Fruit fly (Drosophila melanogaster) whole organism, embryonic: Measurements from ENCODE around the gene CG13928.

Experiments used
- Ada2b ChIP-seq: fragments of 200-800 bp; sonication (Bioruptor generic); IDR thresholded peaks from 2 replicates; pipeline ENCODE4 v1.3.6; 2022; ENCODE audit warnings: missing biosample characterization, missing genetic modification characterization
- Adf1 ChIP-seq: fragments of 200-800 bp; sonication (Bioruptor generic); IDR thresholded peaks from 2 replicates; pipeline ENCODE4 v1.3.6; 2022; ENCODE audit warnings: missing biosample characterization, missing genetic modification characterization
- CG1024 ChIP-seq: fragments of 200-800 bp; sonication (Bioruptor generic); IDR thresholded peaks from 2 replicates; pipeline ENCODE4 v1.3.6; 2022; ENCODE audit warnings: missing biosample characterization, missing genetic modification characterization
- CG10321 ChIP-seq: fragments of 200-800 bp; sonication (Bioruptor generic); IDR thresholded peaks from 2 replicates; pipeline ENCODE4 v1.3.6; 2022; ENCODE audit warnings: missing biosample characterization, missing genetic modification characterization
- CG12155 ChIP-seq: fragments of 200-800 bp; sonication (Bioruptor generic); optimal IDR thresholded peaks from 3 replicates; lab custom pipeline; 2016; ENCODE audit warnings: missing biosample characterization, missing genetic modification characterization
- CG13624 ChIP-seq: fragments of 200-800 bp; sonication (Bioruptor generic); optimal IDR thresholded peaks from 2 replicates; lab custom pipeline; 2016; ENCODE audit warnings: missing biosample characterization, missing genetic modification characterization
- CG14667 ChIP-seq: fragments of 200-800 bp; sonication (Bioruptor generic); IDR thresholded peaks from 2 replicates; pipeline ENCODE4 v1.3.6; 2022; ENCODE audit warnings: missing biosample characterization, missing genetic modification characterization
- CG17361 ChIP-seq: fragments of 200-800 bp; sonication (Bioruptor generic); IDR thresholded peaks from 3 replicates; pipeline ENCODE4 v1.3.6; 2022; ENCODE audit warnings: missing biosample characterization, missing genetic modification characterization
- CG17802 ChIP-seq: fragments of 200-800 bp; sonication (Bioruptor generic); optimal IDR thresholded peaks from 2 replicates; lab custom pipeline; 2018; ENCODE audit warnings: missing biosample characterization, mild to moderate bottlenecking, missing genetic modification characterization, moderate library complexity
- CG2129 ChIP-seq: fragments of 200-800 bp; sonication (Bioruptor generic); IDR thresholded peaks from 2 replicates; pipeline ENCODE4 v1.3.6; 2022; ENCODE audit warnings: missing biosample characterization, missing genetic modification characterization; ENCODE audit not compliant: partially characterized antibody
- CG30403 ChIP-seq: fragments of 200-800 bp; sonication (Bioruptor generic); optimal IDR thresholded peaks from 3 replicates; lab custom pipeline; 2016; ENCODE audit warnings: missing biosample characterization, missing genetic modification characterization
- CG31441 ChIP-seq: fragments of 200-800 bp; sonication (Bioruptor generic); IDR thresholded peaks from 2 replicates; pipeline ENCODE4 v1.3.6; 2022; ENCODE audit warnings: missing biosample characterization, missing genetic modification characterization
- CG34422 ChIP-seq: fragments of 200-800 bp; sonication (Bioruptor generic); IDR thresholded peaks from 3 replicates; pipeline ENCODE4 v1.3.6; 2022; ENCODE audit warnings: missing biosample characterization, missing genetic modification characterization
- CG3726 ChIP-seq: fragments of 200-800 bp; sonication (Bioruptor generic); IDR thresholded peaks from 3 replicates; pipeline ENCODE4, ENCODE4 v1.3.6; 2022; ENCODE audit warnings: missing biosample characterization, missing genetic modification characterization
- CG4820 ChIP-seq: fragments of 200-800 bp; sonication (Bioruptor generic); optimal IDR thresholded peaks from 3 replicates; lab custom pipeline; 2016; ENCODE audit warnings: missing biosample characterization, missing genetic modification characterization
- CG6175 ChIP-seq: fragments of 200-800 bp; sonication (Bioruptor generic); IDR thresholded peaks from 3 replicates; pipeline ENCODE4 v1.3.6; 2022; ENCODE audit warnings: missing biosample characterization, missing genetic modification characterization
- CG6689 ChIP-seq: fragments of 200-800 bp; sonication (Bioruptor generic); IDR thresholded peaks from 2 replicates; pipeline ENCODE4 v1.3.6; 2022; ENCODE audit warnings: missing biosample characterization, missing genetic modification characterization
- CG7556 ChIP-seq: fragments of 200-800 bp; sonication (Bioruptor generic); optimal IDR thresholded peaks from 2 replicates; lab custom pipeline; 2017; ENCODE audit warnings: missing biosample characterization, mild to moderate bottlenecking, missing genetic modification characterization
- CG8359 ChIP-seq: fragments of 200-800 bp; sonication (Bioruptor generic); optimal IDR thresholded peaks from 2 replicates; lab custom pipeline; 2017; ENCODE audit warnings: missing biosample characterization, mild to moderate bottlenecking, missing genetic modification characterization, borderline replicate concordance
- Camta ChIP-seq: fragments of 200-800 bp; sonication (Bioruptor generic); optimal IDR thresholded peaks from 2 replicates; lab custom pipeline; 2016; ENCODE audit warnings: missing biosample characterization, missing genetic modification characterization
- Dbx ChIP-seq: fragments of 200-800 bp; sonication (Bioruptor generic); IDR thresholded peaks from 3 replicates; pipeline ENCODE4 v1.3.6; 2022; ENCODE audit warnings: missing biosample characterization, missing genetic modification characterization
- Dip2 ChIP-seq: fragments of 200-800 bp; sonication (Bioruptor generic); IDR thresholded peaks from 2 replicates; pipeline ENCODE4 v1.3.6; 2022; ENCODE audit warnings: missing biosample characterization, missing genetic modification characterization
- ERR ChIP-seq: fragments of 200-800 bp; sonication (Bioruptor generic); optimal IDR thresholded peaks from 2 replicates; lab custom pipeline; 2016; ENCODE audit warnings: missing biosample characterization, missing genetic modification characterization
- Fer2 ChIP-seq: fragments of 200-800 bp; sonication (Bioruptor generic); optimal IDR thresholded peaks from 2 replicates; lab custom pipeline; 2018; ENCODE audit warnings: missing biosample characterization, mild to moderate bottlenecking, missing genetic modification characterization, moderate library complexity
- HLH4C ChIP-seq: fragments of 200-800 bp; sonication (Bioruptor generic); IDR thresholded peaks from 3 replicates; pipeline ENCODE4 v1.3.6; 2022; ENCODE audit warnings: missing biosample characterization, missing genetic modification characterization; ENCODE audit not compliant: partially characterized antibody
- Kr ChIP-seq: fragments of 200-800 bp; sonication (Bioruptor generic); optimal IDR thresholded peaks from 2 replicates; lab custom pipeline; 2017; ENCODE audit warnings: missing biosample characterization, mild to moderate bottlenecking, missing genetic modification characterization
- Mad ChIP-seq: fragments of 200-800 bp; sonication (Bioruptor generic); optimal IDR thresholded peaks from 2 replicates; lab custom pipeline; 2016; ENCODE audit warnings: missing biosample characterization, missing genetic modification characterization
- Mrtf ChIP-seq: fragments of 200-800 bp; sonication (Bioruptor generic); IDR thresholded peaks from 3 replicates; pipeline ENCODE4 v1.3.6; 2022; ENCODE audit warnings: missing biosample characterization, missing genetic modification characterization
- Nf-YA ChIP-seq: fragments of 200-800 bp; sonication (Bioruptor generic); IDR thresholded peaks from 2 replicates; pipeline ENCODE4 v1.3.6; 2022; ENCODE audit warnings: missing biosample characterization, missing genetic modification characterization
- Oaz ChIP-seq: fragments of 200-800 bp; sonication (Bioruptor generic); IDR thresholded peaks from 2 replicates; pipeline ENCODE4 v1.3.6; 2022; ENCODE audit warnings: missing biosample characterization, missing genetic modification characterization
- PHDP ChIP-seq: fragments of 200-800 bp; sonication (Bioruptor generic); optimal IDR thresholded peaks from 3 replicates; lab custom pipeline; 2018; ENCODE audit warnings: missing biosample characterization, mild to moderate bottlenecking, missing genetic modification characterization, moderate library complexity
- Poxn ChIP-seq: fragments of 200-800 bp; sonication (Bioruptor generic); IDR thresholded peaks from 2 replicates; pipeline ENCODE4 v1.3.6; 2022; ENCODE audit warnings: missing biosample characterization, missing genetic modification characterization
- Scr ChIP-seq: fragments of 200-800 bp; sonication (Bioruptor generic); IDR thresholded peaks from 2 replicates; pipeline ENCODE4 v1.3.6; 2022; ENCODE audit warnings: missing biosample characterization, missing genetic modification characterization; ENCODE audit not compliant: partially characterized antibody
- Side ChIP-seq: fragments of 200-800 bp; sonication (Bioruptor generic); optimal IDR thresholded peaks from 2 replicates; lab custom pipeline; 2016; ENCODE audit warnings: missing biosample characterization, missing genetic modification characterization
- Ssrp ChIP-seq: fragments of 200-800 bp; sonication (Bioruptor generic); optimal IDR thresholded peaks from 2 replicates; lab custom pipeline; 2018; ENCODE audit warnings: missing biosample characterization, mild to moderate bottlenecking, missing genetic modification characterization, moderate library complexity
- ab ChIP-seq: fragments of 200-800 bp; sonication (Bioruptor generic); optimal IDR thresholded peaks from 2 replicates; lab custom pipeline; 2016; ENCODE audit warnings: missing biosample characterization, missing genetic modification characterization
- cato ChIP-seq: fragments of 200-800 bp; sonication (Bioruptor generic); optimal IDR thresholded peaks from 2 replicates; lab custom pipeline; 2016; ENCODE audit warnings: missing biosample characterization, missing genetic modification characterization, borderline replicate concordance
- croc ChIP-seq: fragments of 200-800 bp; sonication (Bioruptor generic); conservative IDR thresholded peaks from 3 replicates; pipeline ENCODE4 v1.3.6; 2022; ENCODE audit warnings: missing biosample characterization, missing genetic modification characterization
- eyg ChIP-seq: fragments of 200-800 bp; sonication (Bioruptor generic); optimal IDR thresholded peaks from 3 replicates; lab custom pipeline; 2016; ENCODE audit warnings: missing biosample characterization, missing genetic modification characterization
- fru ChIP-seq: fragments of >200 bp; optimal IDR thresholded peaks from 2 replicates; lab custom pipeline; 2017
- gro ChIP-seq: fragments of 200-800 bp; sonication (Bioruptor generic); optimal IDR thresholded peaks from 2 replicates; lab custom pipeline; 2016; ENCODE audit warnings: missing biosample characterization, missing genetic modification characterization
- insv ChIP-seq, 2 experiments: fragments of 200-800 bp; sonication (Bioruptor generic); optimal IDR thresholded peaks; 3 replicates each; lab custom pipeline; 2016 to 2018; ENCODE audit warnings: missing biosample characterization in 2 of 2, missing genetic modification characterization in 2 of 2
- nerfin-1 ChIP-seq: fragments of 200-800 bp; sonication (Bioruptor generic); optimal IDR thresholded peaks from 3 replicates; lab custom pipeline; 2019; ENCODE audit warnings: missing biosample characterization, mild to moderate bottlenecking, missing genetic modification characterization, moderate library complexity
- nom ChIP-seq: fragments of 200-800 bp; sonication (Bioruptor generic); optimal IDR thresholded peaks from 2 replicates; lab custom pipeline; 2017; ENCODE audit warnings: missing biosample characterization, missing genetic modification characterization, mild to moderate bottlenecking, moderate library complexity, missing genetic modification reagents
- pb ChIP-seq: fragments of 200-800 bp; sonication (Bioruptor generic); optimal IDR thresholded peaks from 3 replicates; lab custom pipeline; 2016; ENCODE audit warnings: missing biosample characterization, missing genetic modification characterization
- pho ChIP-seq: fragments of 200-800 bp; sonication (Bioruptor generic); optimal IDR thresholded peaks from 2 replicates; lab custom pipeline; 2016; ENCODE audit warnings: missing biosample characterization, missing genetic modification characterization
- rib ChIP-seq: fragments of 200-800 bp; sonication (Bioruptor generic); IDR thresholded peaks from 2 replicates; pipeline ENCODE4 v1.3.6; 2022; ENCODE audit warnings: missing biosample characterization, missing genetic modification characterization
- sens-2 ChIP-seq: fragments of 200-800 bp; sonication (Bioruptor generic); IDR thresholded peaks from 2 replicates; pipeline ENCODE4 v1.3.6; 2022; ENCODE audit warnings: missing biosample characterization, missing genetic modification characterization
- sim ChIP-seq: fragments of 200-800 bp; sonication (Bioruptor generic); IDR thresholded peaks from 2 replicates; pipeline ENCODE4 v1.3.6; 2022; ENCODE audit warnings: missing biosample characterization, missing genetic modification characterization
- sug ChIP-seq: fragments of 200-800 bp; optimal IDR thresholded peaks from 2 replicates; lab custom pipeline; 2019; ENCODE audit warnings: missing biosample characterization, mild to moderate bottlenecking, missing genetic modification characterization, moderate library complexity
- tap ChIP-seq: fragments of 200-800 bp; optimal IDR thresholded peaks from 3 replicates; lab custom pipeline; 2019; ENCODE audit warnings: missing biosample characterization, mild to moderate bottlenecking, missing genetic modification characterization, moderate library complexity
- unc-4 ChIP-seq: fragments of 200-800 bp; sonication (Bioruptor generic); IDR thresholded peaks from 2 replicates; pipeline ENCODE4 v1.3.6; 2022; ENCODE audit warnings: missing biosample characterization, missing genetic modification characterization; ENCODE audit not compliant: partially characterized antibody

CG13928 gene

DNA sequence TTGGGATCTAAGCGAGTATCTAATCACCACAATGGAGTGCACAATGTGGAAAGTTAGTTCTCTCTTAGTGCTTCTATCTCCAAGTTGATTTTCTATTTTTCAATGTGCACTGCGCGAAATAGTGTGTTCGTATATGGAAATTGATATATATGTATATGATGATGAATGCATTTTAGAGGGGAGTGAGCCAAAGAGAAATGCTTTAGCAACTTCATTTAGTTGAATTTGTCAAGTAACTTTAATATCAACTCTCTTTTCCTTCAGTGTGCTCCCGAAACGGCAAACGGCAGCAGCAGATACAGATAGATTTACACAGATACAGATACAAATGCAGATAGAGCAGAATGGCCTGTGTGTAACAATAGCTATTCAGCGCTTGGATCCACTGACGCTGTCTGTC lies 44.2 kb downstream of the CG13928 start (continued):
- TF ChIP-seq sug (tag; lab: Kevin White, UChicago): no peak
- TF ChIP-seq CG12155 (GFP tag; lab: Kevin White, UChicago): peak; percentile 46
- TF ChIP-seq Mad (GFP tag; lab: Kevin White, UChicago): peak; percentile 39
- peak; percentile 55; the same call in 2 of the 3 replicates for TF ChIP-seq croc (GFP tag; lab: Robert Waterston, UW)
- TF ChIP-seq Side: peak; percentile 44
- no peak for TF ChIP-seq Adf1 (GFP tag; lab: Robert Waterston, UW)
- TF ChIP-seq HLH4C (GFP tag; lab: Robert Waterston, UW): no peak
- no peak for TF ChIP-seq CG2129
- no peak for TF ChIP-seq pho (GFP tag; lab: Kevin White, UChicago)
- TF ChIP-seq PHDP (tag; lab: Kevin White, UChicago): peak; percentile 62
- TF ChIP-seq rib (GFP tag; lab: Robert Waterston, UW): no peak
- TF ChIP-seq Scr (GFP tag; lab: Robert Waterston, UW): no peak
- peak; percentile 55 for TF ChIP-seq CG13624 (GFP tag; lab: Kevin White, UChicago)
- TF ChIP-seq CG6689 (GFP tag; lab: Robert Waterston, UW): peak; percentile 75
- peak; percentile 55; the same call in 1 of the 3 replicates for TF ChIP-seq CG3726
- peak; percentile 65; the same call in 2 of the 3 replicates for TF ChIP-seq CG34422 (GFP tag; lab: Robert Waterston, UW)
- TF ChIP-seq insv (GFP tag; optimal IDR thresholded peaks at IDR 0.05; lab: Kevin White, UChicago): no peak
- peak; percentile 33 for TF ChIP-seq CG7556 (GFP tag; lab: Kevin White, UChicago)
- TF ChIP-seq Dip2 (GFP tag; lab: Robert Waterston, UW): no peak
- no peak for TF ChIP-seq ab (GFP tag; lab: Kevin White, UChicago)
- TF ChIP-seq CG1024 (GFP tag; lab: Robert Waterston, UW): no peak
- TF ChIP-seq Mrtf (GFP tag; lab: Robert Waterston, UW): 0 out of 3 replicates have a peak, but pooled peaks have one; percentile 56
- peak; percentile 50 for TF ChIP-seq tap (tag; lab: Kevin White, UChicago)
- TF ChIP-seq Poxn (GFP tag; lab: Robert Waterston, UW): no peak
- TF ChIP-seq Nf-YA (GFP tag; lab: Robert Waterston, UW): no peak
- no peak for TF ChIP-seq unc-4 (GFP tag; lab: Robert Waterston, UW)
- TF ChIP-seq CG4820 (GFP tag; lab: Kevin White, UChicago): no peak
- no peak for TF ChIP-seq Ada2b (GFP tag; lab: Robert Waterston, UW)
- no peak for TF ChIP-seq Dbx (GFP tag; lab: Robert Waterston, UW)
- peak; percentile 22 for TF ChIP-seq CG17802 (tag; lab: Kevin White, UChicago)
- no peak for TF ChIP-seq eyg (GFP tag; lab: Kevin White, UChicago)
- no peak for TF ChIP-seq gro (GFP tag; lab: Kevin White, UChicago)
- no peak for TF ChIP-seq Kr (GFP tag; lab: Kevin White, UChicago)
- no peak for TF ChIP-seq pb (GFP tag; lab: Kevin White, UChicago)
- TF ChIP-seq CG10321 (GFP tag; lab: Robert Waterston, UW): no peak
- TF ChIP-seq Oaz (GFP tag; lab: Robert Waterston, UW): no peak
- TF ChIP-seq Ssrp (tag; lab: Kevin White, UChicago): peak; percentile 71
- no peak for TF ChIP-seq fru (lab: Kevin White, UChicago)
- TF ChIP-seq CG30403 (GFP tag; lab: Kevin White, UChicago): peak; percentile 68
- TF ChIP-seq Fer2: no peak
- peak; percentile 70; the same call in 1 of the 2 replicates for TF ChIP-seq sim
- TF ChIP-seq nom (GFP tag; lab: Kevin White, UChicago): no peak
- peak; percentile 39 for TF ChIP-seq ERR
- TF ChIP-seq Camta (GFP tag; lab: Kevin White, UChicago): no peak
- TF ChIP-seq CG6175 (GFP tag; lab: Robert Waterston, UW): no peak
- peak; percentile 50; the same call in 1 of the 3 replicates for TF ChIP-seq CG17361
- TF ChIP-seq CG31441 (GFP tag; lab: Robert Waterston, UW): peak; percentile 77
- TF ChIP-seq sens-2: peak; percentile 53; the same call in 1 of the 2 replicates
- TF ChIP-seq CG14667 (GFP tag; lab: Robert Waterston, UW): peak; percentile 46; the same call in 1 of the 2 replicates
- TF ChIP-seq CG8359 (GFP tag; lab: Kevin White, UChicago): no peak
- peak; percentile 51 for TF ChIP-seq cato (GFP tag; lab: Kevin White, UChicago)
- peak; percentile 21 for TF ChIP-seq nerfin-1
